Fruit fly (Drosophila melanogaster) whole organism, wandering third instar larva: ENCODE results near the gene CG32365.

Source experiments
- Dif ChIP-seq: fragments of 200-275, 200-300 bp; sonication (Bioruptor generic); optimal IDR thresholded peaks from 2 replicates; lab custom pipeline; 2018; ENCODE audit warnings: missing biosample characterization, missing genetic modification characterization; ENCODE audit not compliant: partially characterized antibody
- Jra ChIP-seq: sonication (Bioruptor generic); optimal IDR thresholded peaks from 2 replicates; lab custom pipeline; 2016; ENCODE audit warnings: missing biosample characterization, missing genetic modification characterization
- Mio ChIP-seq: sonication (Bioruptor generic); optimal IDR thresholded peaks from 2 replicates; lab custom pipeline; 2016; ENCODE audit warnings: missing biosample characterization, missing genetic modification characterization
- fru ChIP-seq: fragments of 200-800 bp; sonication (Bioruptor generic); optimal IDR thresholded peaks from 3 replicates; lab custom pipeline; 2016; ENCODE audit warnings: missing biosample characterization, mild to moderate bottlenecking, missing genetic modification characterization
- lola ChIP-seq: fragments of >200 bp; optimal IDR thresholded peaks from 2 replicates; lab custom pipeline; 2017; ENCODE audit warnings: missing biosample characterization, missing genetic modification characterization
- psq ChIP-seq: fragments of 200-800 bp; sonication (Bioruptor generic); optimal IDR thresholded peaks from 3 replicates; lab custom pipeline; 2017; ENCODE audit warnings: missing biosample characterization, mild to moderate bottlenecking, missing genetic modification characterization, moderate library complexity
- usp ChIP-seq: fragments of >200 bp; optimal IDR thresholded peaks from 2 replicates; lab custom pipeline; 2017; ENCODE audit warnings: missing biosample characterization, missing genetic modification characterization

DNA sequence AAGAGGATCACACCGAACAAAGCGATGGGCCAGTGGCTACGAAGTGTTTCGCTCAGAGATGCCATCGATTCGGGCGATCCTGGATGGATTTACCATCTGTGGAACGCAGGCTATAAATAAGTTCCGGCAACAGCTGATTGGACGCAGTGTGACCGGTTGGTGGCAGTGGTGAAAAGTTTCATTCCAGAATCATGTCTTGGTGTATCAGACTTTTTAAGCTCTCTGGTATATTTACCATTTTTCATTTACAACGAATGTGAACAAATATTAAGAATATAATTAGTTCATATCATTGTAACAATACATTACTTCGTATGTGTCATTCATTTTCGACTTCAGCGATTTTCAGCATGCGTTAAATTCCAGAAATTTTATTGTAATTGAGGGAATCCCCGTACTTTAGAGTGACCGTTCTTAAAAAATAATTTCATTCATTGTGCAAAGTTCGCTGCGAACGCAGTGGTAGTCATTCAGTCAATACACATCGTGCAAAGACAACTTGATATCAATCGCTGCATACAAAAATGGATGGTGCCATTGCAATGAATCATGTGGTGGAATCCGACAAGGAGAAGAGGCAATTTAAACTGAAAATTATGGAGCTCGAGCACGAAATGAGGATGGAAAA is 46.2 kb downstream of the CG32365 start, which contains the start of gene Tmem43:
- TF ChIP-seq Mio (no peak), fru (GFP tag; lab: Kevin White, UChicago) (no peak), Dif (GFP tag; lab: Kevin White, UChicago) (no peak), Jra (GFP tag; lab: Kevin White, UChicago) (no peak), usp (no peak), lola (GFP tag; lab: Kevin White, UChicago) (no peak), psq (GFP tag; lab: Kevin White, UChicago) (no peak)
